Worm (Caenorhabditis elegans) whole organism, midembryonic: ENCODE results near the gene cyp-13A11.

Experiments used
- T22C8.4 ChIP-seq: fragments of 200-800 bp; sonication (Bioruptor generic); IDR thresholded peaks from 2 replicates; pipeline ENCODE4 v1.3.6; 2022; ENCODE audit warnings: missing genetic modification characterization, missing compliant biosample characterization
- cog-1 ChIP-seq: sonication (generic microtip); optimal IDR thresholded peaks from 2 replicates; lab custom pipeline; 2016; ENCODE audit warnings: missing genetic modification characterization, missing compliant biosample characterization
- flt-1 ChIP-seq: fragments of 200-800 bp; sonication (Bioruptor generic); IDR thresholded peaks from 2 replicates; pipeline ENCODE4 v1.3.6; 2022; ENCODE audit warnings: missing genetic modification characterization, missing compliant biosample characterization
- klf-2 ChIP-seq: fragments of 200-800 bp; sonication (Bioruptor generic); conservative IDR thresholded peaks from 2 replicates; pipeline ENCODE4 v1.3.6; 2022; ENCODE audit warnings: missing genetic modification reagents, missing genetic modification characterization, missing compliant biosample characterization
- med-1 ChIP-seq: sonication (generic microtip); optimal IDR thresholded peaks from 2 replicates; lab custom pipeline; 2017; ENCODE audit warnings: missing genetic modification characterization, mild to moderate bottlenecking, missing compliant biosample characterization, antibody characterized with exemption, missing genetic modification reagents; ENCODE audit not compliant: insufficient read depth
- ref-1 ChIP-seq: fragments of 200-800 bp; sonication (Bioruptor generic); conservative IDR thresholded peaks from 2 replicates; pipeline ENCODE4 v1.3.6; 2022; ENCODE audit warnings: missing genetic modification reagents, missing genetic modification characterization, missing compliant biosample characterization
- tab-1 ChIP-seq: fragments of 200-800 bp; sonication (Bioruptor generic); IDR thresholded peaks from 2 replicates; pipeline ENCODE4 v1.3.6; 2022; ENCODE audit warnings: missing genetic modification characterization, missing compliant biosample characterization
- ztf-23 ChIP-seq: fragments of 200-800 bp; sonication (Bioruptor generic); IDR thresholded peaks from 2 replicates; pipeline ENCODE4 v1.3.6; 2022; ENCODE audit warnings: missing genetic modification reagents, missing genetic modification characterization, missing compliant biosample characterization

- no peak for TF ChIP-seq tab-1 (GFP tag; lab: Robert Waterston, UW)
- TF ChIP-seq ref-1, result no peak
- no peak for TF ChIP-seq T22C8.4 (GFP tag; lab: Robert Waterston, UW)
- no peak for TF ChIP-seq cog-1 (tag; lab: Kevin White, UChicago)
- TF ChIP-seq klf-2 (GFP tag; lab: Robert Waterston, UW), result no peak
- no peak for TF ChIP-seq flt-1 (GFP tag; lab: Robert Waterston, UW)
- no peak for TF ChIP-seq med-1 (GFP tag; lab: Kevin White, UChicago)
- TF ChIP-seq ztf-23, result no peak
Observed at ce11 chrIII:13056735-13057134, 35.9 kb downstream of the cyp-13A11 start.
